Worm (Caenorhabditis elegans): ENCODE measurements around the gene C50E3.7.

ce11 chrV:7595132-7595531, 3.0 kb downstream of the C50E3.7 start:
- TF ChIP-seq unc-62 (GFP tag; optimal IDR thresholded peaks at IDR 0.05 in 1 of 2) (no peak), unc-62 (tag; optimal IDR thresholded peaks at IDR 0.05) (no peak), fkh-10 (GFP tag; optimal IDR thresholded peaks at IDR 0.05) (no peak), nhr-41 (GFP tag; IDR thresholded peaks at IDR 0.05) (no peak), fos-1 (tag; optimal IDR thresholded peaks at IDR 0.05) (no peak), Y48G9A.11 (GFP tag; IDR thresholded peaks at IDR 0.05) (no peak), lin-38 (GFP tag; IDR thresholded peaks at IDR 0.05) (no peak), ctbp-1 (GFP tag; IDR thresholded peaks at IDR 0.05) (no peak), nhr-42 (GFP tag; IDR thresholded peaks at IDR 0.05) (no peak), pha-4 (GFP tag; IDR thresholded peaks at IDR 0.05) (no peak), pha-4 (tag; optimal IDR thresholded peaks at IDR 0.05) (no peak), lin-29 (GFP tag; IDR thresholded peaks at IDR 0.05) (no peak), ceh-82 (tag; optimal IDR thresholded peaks at IDR 0.05) (no peak), ceh-62 (tag; optimal IDR thresholded peaks at IDR 0.05) (no peak)

All from whole organism, L4 larva.